Fruit fly (Drosophila melanogaster) whole organism, pupa: Measurements from ENCODE around the gene CG33333.

ENCODE experiments used
- CG12605 ChIP-seq: fragments of 200-800 bp; sonication (Bioruptor generic); IDR thresholded peaks from 2 replicates; pipeline ENCODE4 v1.3.6; 2022; ENCODE audit warnings: missing biosample characterization, missing genetic modification characterization
- CG13204 ChIP-seq: fragments of 200-800 bp; sonication (Bioruptor generic); optimal IDR thresholded peaks from 2 replicates; lab custom pipeline; 2018; ENCODE audit warnings: missing biosample characterization, mild to moderate bottlenecking, missing genetic modification characterization, moderate library complexity
- Ets98B ChIP-seq: fragments of 200-800 bp; sonication (Bioruptor generic); IDR thresholded peaks from 2 replicates; pipeline ENCODE4 v1.3.6; 2022; ENCODE audit warnings: missing biosample characterization, missing genetic modification characterization

DNA sequence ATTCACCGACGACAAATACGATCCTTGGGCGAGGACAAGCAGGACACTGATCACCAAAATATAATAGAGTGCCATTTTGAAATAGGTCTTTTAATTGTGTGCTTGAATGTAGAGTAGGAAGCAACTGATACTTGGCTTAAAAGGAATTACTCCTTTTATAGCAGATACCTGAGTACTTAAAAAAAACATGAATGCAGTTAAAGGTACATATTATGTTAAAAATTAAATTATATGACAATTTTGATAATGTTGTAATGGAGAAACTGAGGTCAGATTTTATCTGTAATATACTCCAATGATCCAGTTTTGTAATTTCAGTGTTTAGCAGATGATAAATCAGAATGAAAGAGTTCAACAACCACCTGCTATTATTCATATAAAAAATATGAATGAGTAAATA lies 4.8 kb downstream of the CG33333 start, which contains the start of gene CG14332:
- no peak for TF ChIP-seq CG12605 (GFP tag; lab: Robert Waterston, UW)
- TF ChIP-seq Ets98B (GFP tag; lab: Robert Waterston, UW) = no peak
- TF ChIP-seq CG13204 = no peak
